Worm (Caenorhabditis elegans) whole organism, mixed stage, embryonic: ENCODE results near the gene pqn-57.

Experiments
- M03D4.4 ChIP-seq: sonication (generic microtip); optimal IDR thresholded peaks from 2 replicates; lab custom pipeline; 2017; ENCODE audit warnings: mild to moderate bottlenecking, missing genetic modification characterization, missing compliant biosample characterization
- blmp-1 ChIP-seq: fragments of 150-350 bp; optimal IDR thresholded peaks from 2 replicates; lab custom pipeline; 2014; ENCODE audit warnings: missing biosample characterization, missing genetic modification characterization
- ceh-39 ChIP-seq: fragments of 150-350 bp; optimal IDR thresholded peaks from 2 replicates; lab custom pipeline; 2014; ENCODE audit warnings: missing biosample characterization, missing genetic modification characterization
- ceh-43 ChIP-seq: fragments of 200-800 bp; sonication (Bioruptor generic); optimal IDR thresholded peaks from 2 replicates; lab custom pipeline; 2018; ENCODE audit warnings: mild to moderate bottlenecking, missing genetic modification characterization, moderate library complexity, missing compliant biosample characterization
- ceh-83 ChIP-seq: fragments of 200-800 bp; sonication (Bioruptor generic); optimal IDR thresholded peaks from 2 replicates; lab custom pipeline; 2018; ENCODE audit warnings: mild to moderate bottlenecking, missing genetic modification characterization, missing compliant biosample characterization
- ces-1 ChIP-seq: fragments of 150-350 bp; optimal IDR thresholded peaks from 2 replicates; lab custom pipeline; 2014; ENCODE audit warnings: missing biosample characterization, missing genetic modification reagents, missing genetic modification characterization
- cnd-1 ChIP-seq: fragments of 200-800 bp; sonication (Bioruptor generic); optimal IDR thresholded peaks from 2 replicates; lab custom pipeline; 2018; ENCODE audit warnings: mild to moderate bottlenecking, missing genetic modification characterization, missing compliant biosample characterization
- drap-1 ChIP-seq: fragments of 200-800 bp; sonication (Bioruptor generic); optimal IDR thresholded peaks from 3 replicates; lab custom pipeline; 2018; ENCODE audit warnings: mild to moderate bottlenecking, missing genetic modification characterization, missing compliant biosample characterization
- elt-3 ChIP-seq: fragments of 150-350 bp; optimal IDR thresholded peaks from 2 replicates; lab custom pipeline; 2014; ENCODE audit warnings: missing biosample characterization, missing genetic modification characterization
- flh-1 ChIP-seq: fragments of 200-800 bp; sonication (Bioruptor generic); optimal IDR thresholded peaks from 2 replicates; lab custom pipeline; 2018; ENCODE audit warnings: mild to moderate bottlenecking, missing genetic modification characterization, moderate library complexity, missing compliant biosample characterization
- ham-2 ChIP-seq: fragments of 200-800 bp; sonication (Bioruptor generic); optimal IDR thresholded peaks from 2 replicates; lab custom pipeline; 2018; ENCODE audit warnings: mild to moderate bottlenecking, missing genetic modification characterization, missing compliant biosample characterization
- hlh-1 ChIP-seq: fragments of 150-350 bp; optimal IDR thresholded peaks from 2 replicates; lab custom pipeline; 2014; ENCODE audit warnings: missing biosample characterization, missing genetic modification reagents, missing genetic modification characterization
- lin-32 ChIP-seq: fragments of 200-800 bp; sonication (Bioruptor generic); optimal IDR thresholded peaks from 2 replicates; lab custom pipeline; 2018; ENCODE audit warnings: mild to moderate bottlenecking, missing genetic modification characterization, missing compliant biosample characterization
- lsy-2 ChIP-seq: fragments of 150-350 bp; optimal IDR thresholded peaks from 2 replicates; lab custom pipeline; 2014; ENCODE audit warnings: missing biosample characterization, missing genetic modification characterization
- mab-5 ChIP-seq: fragments of 150-350 bp; optimal IDR thresholded peaks from 2 replicates; lab custom pipeline; 2014; ENCODE audit warnings: missing biosample characterization, missing genetic modification characterization
- mep-1 ChIP-seq: fragments of 150-350 bp; optimal IDR thresholded peaks from 2 replicates; lab custom pipeline; 2017; ENCODE audit warnings: missing biosample characterization, missing genetic modification reagents, missing genetic modification characterization, inconsistent platforms
- mls-2 ChIP-seq: sonication (generic microtip); optimal IDR thresholded peaks from 2 replicates; lab custom pipeline; 2016; ENCODE audit warnings: mild to moderate bottlenecking, missing genetic modification characterization, moderate library complexity, missing compliant biosample characterization
- nhr-12 ChIP-seq: fragments of 150-350 bp; optimal IDR thresholded peaks from 2 replicates; lab custom pipeline; 2014; ENCODE audit warnings: missing biosample characterization, missing genetic modification characterization
- nhr-2 ChIP-seq: fragments of 150-350 bp; optimal IDR thresholded peaks from 2 replicates; lab custom pipeline; 2014; ENCODE audit warnings: missing biosample characterization, missing genetic modification characterization
- nhr-237 ChIP-seq: fragments of 150-350 bp; optimal IDR thresholded peaks from 2 replicates; lab custom pipeline; 2014; ENCODE audit warnings: missing biosample characterization, missing genetic modification characterization
- nhr-28 ChIP-seq: fragments of 150-350 bp; optimal IDR thresholded peaks from 2 replicates; lab custom pipeline; 2014; ENCODE audit warnings: missing biosample characterization, missing genetic modification characterization
- nhr-76 ChIP-seq: sonication (generic microtip); optimal IDR thresholded peaks from 2 replicates; lab custom pipeline; 2017; ENCODE audit warnings: missing biosample characterization, missing genetic modification characterization
- pha-4 ChIP-seq: fragments of 150-350 bp; optimal IDR thresholded peaks from 2 replicates; lab custom pipeline; 2018; ENCODE audit warnings: missing biosample characterization, missing genetic modification reagents, missing genetic modification characterization
- snpc-4 ChIP-seq: fragments of 150-350 bp; optimal IDR thresholded peaks from 2 replicates; lab custom pipeline; 2014; ENCODE audit warnings: missing biosample characterization, missing genetic modification characterization
- sptf-1 ChIP-seq: sonication (generic microtip); optimal IDR thresholded peaks from 2 replicates; lab custom pipeline; 2017; ENCODE audit warnings: mild to moderate bottlenecking, missing genetic modification characterization, moderate library complexity, missing compliant biosample characterization
- tbx-8 ChIP-seq: fragments of 200-800 bp; sonication (Bioruptor generic); optimal IDR thresholded peaks from 2 replicates; lab custom pipeline; 2018; ENCODE audit warnings: mild to moderate bottlenecking, missing genetic modification characterization, moderate library complexity, missing compliant biosample characterization
- unc-120 ChIP-seq: sonication (generic microtip); optimal IDR thresholded peaks from 2 replicates; lab custom pipeline; 2017; ENCODE audit warnings: missing genetic modification characterization, missing compliant biosample characterization; ENCODE audit not compliant: poor library complexity, severe bottlenecking
- unc-39 ChIP-seq: fragments of 150-350 bp; optimal IDR thresholded peaks from 2 replicates; lab custom pipeline; 2014; ENCODE audit warnings: missing biosample characterization, missing genetic modification characterization
- unc-62 ChIP-seq: fragments of 150-350 bp; optimal IDR thresholded peaks from 2 replicates; lab custom pipeline; 2014; ENCODE audit warnings: missing biosample characterization, missing genetic modification reagents, missing genetic modification characterization
- zip-8 ChIP-seq: fragments of 150-350 bp; optimal IDR thresholded peaks from 2 replicates; lab custom pipeline; 2014; ENCODE audit warnings: missing biosample characterization, missing genetic modification characterization
- ztf-11 ChIP-seq: fragments of 150-350 bp; optimal IDR thresholded peaks from 2 replicates; lab custom pipeline; 2014; ENCODE audit warnings: missing biosample characterization, missing genetic modification characterization

Gene pqn-57

DNA sequence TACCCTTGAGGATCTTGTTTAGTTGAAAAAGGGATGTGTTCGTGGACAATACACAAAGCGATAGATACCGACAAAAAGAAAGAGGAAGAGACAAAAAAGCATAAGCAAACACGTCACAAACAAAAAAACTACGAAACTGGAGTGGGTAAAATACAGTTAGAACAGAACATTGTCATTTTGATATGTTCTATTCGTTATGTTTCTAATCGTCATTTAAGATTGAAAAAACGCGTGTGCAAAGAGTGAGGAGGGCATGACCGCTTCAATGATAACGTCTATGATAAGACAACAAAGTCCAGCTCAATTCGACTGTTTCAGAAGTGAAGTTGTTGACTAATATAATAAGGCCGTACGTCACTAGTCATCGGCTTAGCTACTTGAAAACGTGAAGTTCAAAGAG is 34.6 kb upstream of the pqn-57 start:
- TF ChIP-seq snpc-4 (tag; lab: Kevin White, UChicago) (no peak), ceh-43 (GFP tag; lab: Kevin White, UChicago) (no peak), nhr-237 (tag; lab: Kevin White, UChicago) (no peak), sptf-1 (tag; lab: Kevin White, UChicago) (no peak), pha-4 (no peak), M03D4.4 (tag; lab: Kevin White, UChicago) (no peak), nhr-28 (no peak), mls-2 (tag; lab: Kevin White, UChicago) (no peak), mab-5 (tag; lab: Kevin White, UChicago) (no peak), tbx-8 (no peak), ham-2 (GFP tag; lab: Kevin White, UChicago) (no peak), ceh-39 (tag; lab: Kevin White, UChicago) (no peak), unc-39 (tag; lab: Kevin White, UChicago) (no peak), nhr-12 (no peak), ztf-11 (tag; lab: Kevin White, UChicago) (no peak), elt-3 (no peak), blmp-1 (tag; lab: Kevin White, UChicago) (no peak), flh-1 (GFP tag; lab: Kevin White, UChicago) (no peak), mep-1 (tag; lab: Kevin White, UChicago) (no peak), unc-120 (no peak)

DNA sequence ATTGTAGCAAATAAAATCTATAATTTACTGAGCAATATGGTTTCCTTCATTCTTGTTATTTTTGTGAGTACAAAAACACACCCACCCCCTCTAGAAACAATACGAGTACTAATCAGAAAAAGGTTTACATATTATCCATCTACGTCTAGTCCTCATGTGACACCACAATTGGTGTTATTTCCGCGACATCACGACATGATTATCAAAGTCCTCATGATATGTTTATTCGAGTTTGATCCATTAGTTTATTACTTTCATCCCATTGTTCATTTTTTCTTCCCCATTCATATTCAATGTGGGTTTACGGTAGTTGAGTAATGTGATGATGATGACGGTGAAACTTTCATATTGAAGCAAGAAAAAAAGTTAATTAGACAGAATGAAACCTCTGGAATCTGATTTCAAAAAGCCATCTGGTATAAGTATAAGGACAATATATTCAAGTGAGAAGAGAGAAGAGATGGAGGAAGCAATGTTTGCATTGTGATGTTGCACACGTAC is 33.5 kb upstream of the pqn-57 start:
- TF ChIP-seq lin-32 (GFP tag; lab: Kevin White, UChicago) (no peak), cnd-1 (tag; lab: Kevin White, UChicago) (no peak)

DNA sequence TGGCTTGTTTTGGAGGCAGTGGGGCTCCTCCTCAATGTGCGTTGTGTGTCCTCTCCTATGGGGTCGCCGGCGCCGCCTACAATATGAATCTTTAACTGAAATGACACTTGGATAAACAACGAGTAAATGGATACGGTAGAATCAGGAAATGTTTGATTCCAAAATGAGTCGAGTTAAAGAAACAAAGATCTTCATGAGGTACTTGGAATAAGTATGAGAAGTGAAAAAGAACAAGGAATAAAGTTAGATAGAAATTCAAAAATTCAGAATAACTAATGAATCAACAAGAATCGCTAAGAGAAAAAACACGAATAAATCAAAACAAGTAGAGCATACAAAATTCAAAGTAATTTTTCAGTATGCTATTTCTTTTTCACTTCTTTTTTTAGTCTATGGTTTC is 30.2 kb upstream of the pqn-57 start, which contains the start of gene npr-28:
npr-28 (minus strand) TSS at position 101 of the 400 bp plus-strand sequence.
- TF ChIP-seq mab-5 (tag; lab: Kevin White, UChicago) (no peak), nhr-28 (no peak), ham-2 (GFP tag; lab: Kevin White, UChicago) (no peak), nhr-76 (tag; lab: Kevin White, UChicago) (no peak), ces-1 (GFP tag; lab: Kevin White, UChicago) (no peak), cnd-1 (tag; lab: Kevin White, UChicago) (no peak), lsy-2 (no peak), ztf-11 (tag; lab: Kevin White, UChicago) (no peak), ceh-83 (GFP tag; lab: Kevin White, UChicago) (no peak), unc-62 (GFP tag; lab: Kevin White, UChicago) (no peak), unc-120 (no peak), drap-1 (GFP tag; lab: Kevin White, UChicago) (no peak), unc-39 (tag; lab: Kevin White, UChicago) (no peak)

DNA sequence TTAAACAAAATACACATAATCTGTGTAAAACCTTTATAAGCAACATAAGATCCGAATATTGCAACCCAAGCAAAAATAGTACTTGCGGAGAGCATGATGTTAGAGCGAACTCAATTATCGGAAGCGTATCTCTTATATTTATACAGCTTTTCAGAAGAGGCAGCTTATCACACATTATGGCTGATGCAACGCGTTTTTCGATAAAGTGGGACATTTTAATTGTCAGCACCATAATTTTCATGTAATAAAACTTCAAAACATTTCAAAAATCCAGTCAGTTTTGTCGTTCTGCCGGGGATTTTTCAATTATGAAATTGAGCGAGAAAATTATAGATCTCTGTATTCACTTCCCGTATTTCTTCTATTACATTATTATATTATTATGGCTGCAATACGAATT is 25.5 kb upstream of the pqn-57 start, which contains the start of gene drd-5:
drd-5 (minus strand) TSS at position 101 of the 400 bp plus-strand sequence.
- TF ChIP-seq ceh-43 (GFP tag; lab: Kevin White, UChicago): no peak
- TF ChIP-seq mep-1 (tag; lab: Kevin White, UChicago): no peak
- TF ChIP-seq tbx-8: no peak
- TF ChIP-seq cnd-1 (tag; lab: Kevin White, UChicago): no peak
- no peak for TF ChIP-seq ceh-39 (tag; lab: Kevin White, UChicago)
- no peak for TF ChIP-seq unc-39 (tag; lab: Kevin White, UChicago)
- TF ChIP-seq ces-1 (GFP tag; lab: Kevin White, UChicago): no peak
- no peak for TF ChIP-seq nhr-12
- no peak for TF ChIP-seq mls-2 (tag; lab: Kevin White, UChicago)
- TF ChIP-seq ztf-11 (tag; lab: Kevin White, UChicago): no peak
- TF ChIP-seq M03D4.4 (tag; lab: Kevin White, UChicago): no peak
- no peak for TF ChIP-seq nhr-28
- no peak for TF ChIP-seq drap-1 (GFP tag; lab: Kevin White, UChicago)
- no peak for TF ChIP-seq hlh-1 (tag; lab: Kevin White, UChicago)
- no peak for TF ChIP-seq mab-5 (tag; lab: Kevin White, UChicago)
- TF ChIP-seq unc-62 (GFP tag; lab: Kevin White, UChicago): no peak

DNA sequence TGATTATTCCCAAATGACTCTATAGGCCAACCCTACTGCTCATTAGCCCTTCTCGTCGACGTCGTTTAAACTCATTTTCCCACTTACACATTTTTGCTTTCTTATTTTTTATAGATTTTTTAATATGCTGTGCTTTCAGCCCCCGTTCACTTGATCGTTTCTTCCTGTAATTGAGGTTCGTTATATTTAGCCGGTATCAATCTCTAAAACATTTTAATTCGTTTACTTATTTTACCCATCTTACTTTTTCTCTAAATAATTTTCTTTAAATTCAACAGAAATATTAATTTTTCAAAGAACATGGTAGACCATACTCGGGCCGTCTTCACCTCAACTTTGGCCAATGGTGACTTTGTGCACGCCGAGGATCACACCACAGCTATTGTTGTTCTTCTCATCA is 20.9 kb upstream of the pqn-57 start, which contains the start of gene F55E10.1:
F55E10.1 (plus strand) TSS at position 301 of the 400 bp plus-strand sequence.
- no peak for TF ChIP-seq lin-32 (GFP tag; lab: Kevin White, UChicago)
- TF ChIP-seq nhr-28: no peak
- TF ChIP-seq tbx-8: no peak
- TF ChIP-seq ceh-83 (GFP tag; lab: Kevin White, UChicago): no peak
- no peak for TF ChIP-seq ceh-39 (tag; lab: Kevin White, UChicago)
- TF ChIP-seq ces-1 (GFP tag; lab: Kevin White, UChicago): no peak
- no peak for TF ChIP-seq nhr-2 (tag; lab: Kevin White, UChicago)
- TF ChIP-seq mep-1 (tag; lab: Kevin White, UChicago): no peak
- no peak for TF ChIP-seq zip-8 (tag; lab: Kevin White, UChicago)
- no peak for TF ChIP-seq mab-5 (tag; lab: Kevin White, UChicago)
- no peak for TF ChIP-seq cnd-1 (tag; lab: Kevin White, UChicago)
- TF ChIP-seq unc-62 (GFP tag; lab: Kevin White, UChicago): no peak
- no peak for TF ChIP-seq snpc-4 (tag; lab: Kevin White, UChicago)
- no peak for TF ChIP-seq unc-120
- TF ChIP-seq lsy-2: no peak
- TF ChIP-seq nhr-76 (tag; lab: Kevin White, UChicago): no peak
- no peak for TF ChIP-seq sptf-1 (tag; lab: Kevin White, UChicago)
- TF ChIP-seq M03D4.4 (tag; lab: Kevin White, UChicago): no peak
- TF ChIP-seq mls-2 (tag; lab: Kevin White, UChicago): no peak
- no peak for TF ChIP-seq hlh-1 (tag; lab: Kevin White, UChicago)
